Fruit fly (Drosophila melanogaster) whole organism, pupa: Measurements from ENCODE around the gene RpL7-like.
A peak's percentile ranks its signal among the peaks of the same experiment; 100 is the strongest.

Source experiments
- CG10348 ChIP-seq: fragments of 200-800 bp; sonication (Bioruptor generic); IDR thresholded peaks from 2 replicates; pipeline ENCODE4 v1.3.6; 2022; ENCODE audit warnings: missing biosample characterization, missing genetic modification characterization
- CG12605 ChIP-seq: fragments of 200-800 bp; sonication (Bioruptor generic); IDR thresholded peaks from 2 replicates; pipeline ENCODE4 v1.3.6; 2022; ENCODE audit warnings: missing biosample characterization, missing genetic modification characterization
- CG13204 ChIP-seq: fragments of 200-800 bp; sonication (Bioruptor generic); optimal IDR thresholded peaks from 2 replicates; lab custom pipeline; 2018; ENCODE audit warnings: missing biosample characterization, mild to moderate bottlenecking, missing genetic modification characterization, moderate library complexity
- CG14655 ChIP-seq: fragments of 200-800 bp; sonication (Bioruptor generic); optimal IDR thresholded peaks from 3 replicates; lab custom pipeline; 2017; ENCODE audit warnings: mild to moderate bottlenecking, missing biosample characterization, missing genetic modification reagents, missing genetic modification characterization
- CG15710 ChIP-seq: fragments of 200-800 bp; sonication (Bioruptor generic); optimal IDR thresholded peaks from 2 replicates; lab custom pipeline; 2018; ENCODE audit warnings: missing biosample characterization, mild to moderate bottlenecking, missing genetic modification characterization, moderate library complexity
- CG17806 ChIP-seq: fragments of 200-800 bp; sonication (Bioruptor generic); optimal IDR thresholded peaks from 2 replicates; lab custom pipeline; 2018; ENCODE audit warnings: missing biosample characterization, mild to moderate bottlenecking, missing genetic modification characterization, moderate library complexity
- CG32121 ChIP-seq: fragments of 200-800 bp; sonication (Bioruptor generic); IDR thresholded peaks from 2 replicates; pipeline ENCODE4 v1.3.6; 2022; ENCODE audit warnings: missing biosample characterization, missing genetic modification characterization
- CG34367 ChIP-seq: fragments of 200-800 bp; sonication (Bioruptor generic); optimal IDR thresholded peaks from 2 replicates; lab custom pipeline; 2018; ENCODE audit warnings: missing biosample characterization, mild to moderate bottlenecking, missing genetic modification characterization
- CG4496 ChIP-seq: fragments of 200-800 bp; sonication (Bioruptor generic); IDR thresholded peaks from 3 replicates; pipeline ENCODE4 v1.3.6; 2022; ENCODE audit warnings: missing biosample characterization, missing genetic modification characterization
- CG8159 ChIP-seq: fragments of 200-800 bp; sonication (Bioruptor generic); optimal IDR thresholded peaks from 3 replicates; lab custom pipeline; 2018; ENCODE audit warnings: missing biosample characterization, mild to moderate bottlenecking, missing genetic modification characterization, moderate library complexity
- CG8301 ChIP-seq: fragments of 200-800 bp; sonication (Bioruptor generic); optimal IDR thresholded peaks from 2 replicates; lab custom pipeline; 2018; ENCODE audit warnings: missing biosample characterization, mild to moderate bottlenecking, missing genetic modification characterization
- CG9948 ChIP-seq: fragments of 200-800 bp; sonication (Bioruptor generic); optimal IDR thresholded peaks from 2 replicates; lab custom pipeline; 2018; ENCODE audit warnings: missing biosample characterization, mild to moderate bottlenecking, missing genetic modification characterization, moderate library complexity
- D1 ChIP-seq: fragments of 200-800 bp; sonication (Bioruptor generic); optimal IDR thresholded peaks from 2 replicates; lab custom pipeline; 2018; ENCODE audit warnings: missing biosample characterization, mild to moderate bottlenecking, missing genetic modification characterization, moderate library complexity
- EcR ChIP-seq: fragments of 200-800 bp; sonication (Bioruptor generic); optimal IDR thresholded peaks from 3 replicates; lab custom pipeline; 2019; ENCODE audit warnings: missing biosample characterization, missing genetic modification characterization, mild to moderate bottlenecking, moderate library complexity, missing genetic modification reagents
- Ets98B ChIP-seq: fragments of 200-800 bp; sonication (Bioruptor generic); IDR thresholded peaks from 2 replicates; pipeline ENCODE4 v1.3.6; 2022; ENCODE audit warnings: missing biosample characterization, missing genetic modification characterization
- Pif1A ChIP-seq: fragments of 200-800 bp; sonication (Bioruptor generic); optimal IDR thresholded peaks from 3 replicates; lab custom pipeline; 2016; ENCODE audit warnings: missing biosample characterization, missing genetic modification characterization
- Pif1B ChIP-seq: fragments of 200-800 bp; sonication (Bioruptor generic); optimal IDR thresholded peaks from 3 replicates; lab custom pipeline; 2016; ENCODE audit warnings: missing biosample characterization, missing genetic modification characterization
- Snoo ChIP-seq: fragments of 200-800 bp; sonication (Bioruptor generic); optimal IDR thresholded peaks from 3 replicates; lab custom pipeline; 2017; ENCODE audit warnings: missing biosample characterization, mild to moderate bottlenecking, missing genetic modification characterization, inconsistent platforms
- fd96Ca ChIP-seq: fragments of 200-800 bp; sonication (Bioruptor generic); IDR thresholded peaks from 3 replicates; pipeline ENCODE4 v1.3.6; 2022; ENCODE audit warnings: missing biosample characterization, missing genetic modification characterization
- gl ChIP-seq: fragments of 200-800 bp; sonication (Bioruptor generic); optimal IDR thresholded peaks from 2 replicates; lab custom pipeline; 2018; ENCODE audit warnings: missing biosample characterization, mild to moderate bottlenecking, missing genetic modification characterization
- rn ChIP-seq: fragments of 200-800 bp; sonication (Bioruptor generic); IDR thresholded peaks from 2 replicates; pipeline ENCODE4 v1.3.6; 2022; ENCODE audit warnings: missing biosample characterization, missing genetic modification characterization

RpL7-like gene

dm6 chr2L:12091522-12091921 lies 35.4 kb downstream of the RpL7-like start, which contains the start of gene Pex19:
Pex19 (plus strand) TSS chr2L:12091822.
- TF ChIP-seq CG14655 (GFP tag; lab: Kevin White, UChicago) (no peak), CG4496 (GFP tag; lab: Robert Waterston, UW) (no peak), CG32121 (GFP tag; lab: Robert Waterston, UW) (no peak), Pif1B (no peak), CG9948 (tag; lab: Kevin White, UChicago) (no peak), fd96Ca (GFP tag; lab: Robert Waterston, UW) (no peak), gl (tag; lab: Kevin White, UChicago) (no peak), Snoo (tag; lab: Kevin White, UChicago) (no peak), CG10348 (no peak), Pif1A (no peak), CG12605 (GFP tag; lab: Robert Waterston, UW) (no peak), D1 (tag; lab: Kevin White, UChicago) (no peak), CG8301 (no peak), CG8159 (no peak)

DNA sequence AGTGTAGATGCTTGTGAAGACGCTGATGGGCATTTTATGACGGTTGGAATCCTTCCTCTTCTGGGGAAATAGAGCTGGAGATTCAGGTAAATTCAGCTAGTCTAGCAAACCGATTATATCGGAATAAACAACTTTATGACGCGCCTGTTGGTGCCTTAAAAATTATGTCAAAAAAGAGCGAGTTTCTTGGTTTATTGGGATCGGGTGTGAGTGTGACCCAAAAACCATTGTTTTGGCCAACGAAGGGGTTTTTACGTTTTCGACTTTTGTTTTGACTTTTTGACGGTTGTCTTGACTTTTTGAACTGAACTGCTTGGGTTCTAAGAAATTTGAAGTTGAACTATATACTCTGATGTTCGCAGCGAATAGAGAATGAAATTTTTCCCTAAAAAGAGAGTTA lies 35.9 kb downstream of the RpL7-like start:
- TF ChIP-seq CG17806 (tag; lab: Kevin White, UChicago) (no peak), CG9948 (tag; lab: Kevin White, UChicago) (no peak), Pif1B (no peak), CG32121 (GFP tag; lab: Robert Waterston, UW) (no peak)

- TF ChIP-seq D1 (tag; lab: Kevin White, UChicago) = no peak
- no peak for TF ChIP-seq gl (tag; lab: Kevin White, UChicago)
- TF ChIP-seq Ets98B (GFP tag; lab: Robert Waterston, UW) = no peak
- no peak for TF ChIP-seq EcR (GFP tag; lab: Kevin White, UChicago)
- no peak for TF ChIP-seq fd96Ca (GFP tag; lab: Robert Waterston, UW)
- no peak for TF ChIP-seq CG13204 (GFP tag; lab: Kevin White, UChicago)
- TF ChIP-seq CG15710 (tag; lab: Kevin White, UChicago) = no peak
- no peak for TF ChIP-seq Snoo (tag; lab: Kevin White, UChicago)
- TF ChIP-seq CG9948 (tag; lab: Kevin White, UChicago) = no peak
- TF ChIP-seq CG10348 = no peak
- TF ChIP-seq Pif1B = no peak
- TF ChIP-seq CG8159 = no peak
- no peak for TF ChIP-seq Pif1A
- TF ChIP-seq CG17806 (tag; lab: Kevin White, UChicago) = no peak
- no peak for TF ChIP-seq CG34367 (tag; lab: Kevin White, UChicago)
- TF ChIP-seq CG8301 = no peak
- TF ChIP-seq rn (GFP tag; lab: Robert Waterston, UW) = no peak
- TF ChIP-seq CG32121 (GFP tag; lab: Robert Waterston, UW) = no peak
- no peak for TF ChIP-seq CG12605 (GFP tag; lab: Robert Waterston, UW)
- no peak for TF ChIP-seq CG14655 (GFP tag; lab: Kevin White, UChicago)
Observed at dm6 chr2L:12092719-12093118, 36.6 kb downstream of the RpL7-like start.

DNA sequence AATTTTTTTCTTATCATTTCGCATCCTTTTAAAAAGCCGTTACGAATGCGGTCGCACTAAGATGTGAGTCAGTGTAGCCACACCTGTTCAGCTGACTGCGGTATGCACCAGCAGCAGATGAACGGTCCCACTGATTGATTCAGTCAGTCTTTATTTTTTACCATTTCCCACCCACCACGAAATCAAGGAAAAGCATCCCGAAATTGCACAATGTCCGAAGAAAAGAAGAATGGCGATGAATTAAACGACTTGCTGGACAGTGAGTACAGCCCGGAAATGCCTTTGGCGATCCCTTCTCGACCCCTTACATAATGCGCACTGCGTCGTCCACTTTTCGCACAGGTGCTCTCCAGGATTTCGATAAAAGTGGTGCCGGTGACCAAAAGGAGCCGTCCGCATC lies 37.5 kb downstream of the RpL7-like start:
- TF ChIP-seq CG14655 (GFP tag; lab: Kevin White, UChicago) (no peak), gl (tag; lab: Kevin White, UChicago) (no peak), D1 (tag; lab: Kevin White, UChicago) (no peak), CG8301 (no peak)

DNA sequence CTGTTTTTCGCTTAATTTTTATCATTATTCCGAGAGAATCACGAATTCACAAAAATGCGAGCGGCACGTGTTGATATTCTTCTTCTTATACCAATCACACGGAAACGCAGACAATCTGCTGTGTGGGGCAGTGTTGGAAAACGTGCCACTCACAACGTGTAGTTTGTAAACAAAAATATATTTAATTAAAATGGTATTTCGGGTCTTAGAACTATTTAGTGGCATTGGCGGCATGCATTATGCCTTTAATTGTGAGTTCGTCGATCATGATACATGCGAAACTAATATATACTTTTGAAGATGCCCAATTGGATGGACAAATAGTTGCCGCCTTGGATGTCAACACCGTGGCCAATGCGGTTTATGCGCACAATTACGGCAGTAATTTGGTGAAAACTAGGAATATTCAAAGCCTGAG lies 40.3 kb downstream of the RpL7-like start, which contains the start of the genes CG6712 and Mt2:
Gene CG6712, minus strand, starts transcription at position 116 of the 418 bp plus-strand sequence.
Gene Mt2, plus strand, starts transcription at position 130 of the 418 bp plus-strand sequence.
- TF ChIP-seq CG10348 (no peak), Pif1A (no peak), EcR (GFP tag; lab: Kevin White, UChicago) (no peak), CG8301 (no peak), fd96Ca (GFP tag; lab: Robert Waterston, UW) (no peak), CG13204 (GFP tag; lab: Kevin White, UChicago) (no peak), CG8159 (no peak), CG17806 (tag; lab: Kevin White, UChicago) (no peak), D1 (tag; lab: Kevin White, UChicago) (no peak), CG12605 (GFP tag; lab: Robert Waterston, UW) (no peak)

- no peak for TF ChIP-seq EcR (GFP tag; lab: Kevin White, UChicago)
- TF ChIP-seq CG14655 (GFP tag; lab: Kevin White, UChicago) = no peak
- TF ChIP-seq fd96Ca (GFP tag; lab: Robert Waterston, UW) = no peak
- TF ChIP-seq Snoo (tag; lab: Kevin White, UChicago) = no peak
- no peak for TF ChIP-seq CG17806 (tag; lab: Kevin White, UChicago)
- TF ChIP-seq CG15710 (tag; lab: Kevin White, UChicago) = no peak
- no peak for TF ChIP-seq gl (tag; lab: Kevin White, UChicago)
- TF ChIP-seq CG4496 (GFP tag; lab: Robert Waterston, UW) = peak; percentile 52; the same call in 1 of the 3 replicates
- no peak for TF ChIP-seq CG8301
- 0 out of 2 replicates have a peak, but pooled peaks have one; percentile 16 for TF ChIP-seq rn (GFP tag; lab: Robert Waterston, UW)
- TF ChIP-seq CG34367 (tag; lab: Kevin White, UChicago) = no peak
- TF ChIP-seq CG9948 (tag; lab: Kevin White, UChicago) = no peak
- TF ChIP-seq Ets98B (GFP tag; lab: Robert Waterston, UW) = no peak
- no peak for TF ChIP-seq CG10348
- TF ChIP-seq Pif1B = no peak
- TF ChIP-seq Pif1A = no peak
Observed at dm6 chr2L:12097698-12098097, 41.6 kb downstream of the RpL7-like start, which contains the start of gene Ced-12. Ced-12 (plus strand) TSS chr2L:12097838.
